Worm (Caenorhabditis elegans) whole organism, young adult: Measurements from ENCODE around the gene srw-19.
"Not testable (repeated sequence)": the region's sequence is repeated elsewhere in the genome, so short reads cannot be mapped to it uniquely, and the experiment has no call there.

Experiments
- B0019.2 ChIP-seq: fragments of 200-800 bp; sonication (Bioruptor generic); conservative IDR thresholded peaks from 2 replicates; pipeline ENCODE4 v1.3.6; 2022; ENCODE audit warnings: missing genetic modification reagents, missing genetic modification characterization, missing compliant biosample characterization
- C17E4.6 ChIP-seq: fragments of 200-800 bp; sonication (Bioruptor generic); IDR thresholded peaks from 2 replicates; pipeline ENCODE4 v1.3.6; 2022; ENCODE audit warnings: missing genetic modification reagents, missing genetic modification characterization, missing compliant biosample characterization
- D2030.7 ChIP-seq: fragments of 200-800 bp; sonication (Bioruptor generic); IDR thresholded peaks from 2 replicates; pipeline ENCODE4 v1.3.6; 2022; ENCODE audit warnings: missing genetic modification reagents, missing genetic modification characterization, missing compliant biosample characterization
- F33H1.4 ChIP-seq: fragments of 200-800 bp; sonication (Bioruptor generic); IDR thresholded peaks from 2 replicates; pipeline ENCODE4 v1.3.6; 2022; ENCODE audit warnings: missing genetic modification reagents, missing genetic modification characterization, missing compliant biosample characterization
- F39B2.1 ChIP-seq: fragments of 200-800 bp; sonication (Bioruptor generic); IDR thresholded peaks from 2 replicates; pipeline ENCODE4 v1.3.6; 2022; ENCODE audit warnings: missing genetic modification reagents, missing genetic modification characterization, missing compliant biosample characterization
- F57A8.1 ChIP-seq: fragments of 200-800 bp; sonication (Bioruptor generic); optimal IDR thresholded peaks from 2 replicates; lab custom pipeline; 2018; ENCODE audit warnings: mild to moderate bottlenecking, missing genetic modification characterization, moderate library complexity, missing compliant biosample characterization
- Y53F4B.3 ChIP-seq: fragments of 200-800 bp; sonication (Bioruptor generic); IDR thresholded peaks from 2 replicates; pipeline ENCODE4 v1.3.6; 2022; ENCODE audit warnings: missing genetic modification reagents, missing genetic modification characterization, missing compliant biosample characterization
- Y53G8AR.9 ChIP-seq: fragments of 200-800 bp; sonication (Bioruptor generic); conservative IDR thresholded peaks from 2 replicates; pipeline ENCODE4 v1.3.6; 2022; ENCODE audit warnings: missing genetic modification reagents, missing genetic modification characterization, missing compliant biosample characterization
- Y56A3A.18 ChIP-seq: fragments of 200-800 bp; sonication (Bioruptor generic); IDR thresholded peaks from 2 replicates; pipeline ENCODE4 v1.3.6; 2022; ENCODE audit warnings: missing genetic modification reagents, missing genetic modification characterization, missing compliant biosample characterization
- Y67H2A.10 ChIP-seq: fragments of 200-800 bp; sonication (Bioruptor generic); conservative IDR thresholded peaks from 2 replicates; pipeline ENCODE4 v1.3.6; 2022; ENCODE audit warnings: missing genetic modification reagents, missing genetic modification characterization, missing compliant biosample characterization
- Y79H2A.3 ChIP-seq: fragments of 200-800 bp; sonication (Bioruptor generic); conservative IDR thresholded peaks from 2 replicates; pipeline ENCODE4 v1.3.6; 2022; ENCODE audit warnings: missing genetic modification reagents, missing genetic modification characterization, missing compliant biosample characterization
- Y95B8A.8 ChIP-seq: fragments of 200-800 bp; sonication (Bioruptor generic); IDR thresholded peaks from 2 replicates; pipeline ENCODE4 v1.3.6; 2022; ENCODE audit warnings: missing genetic modification reagents, missing genetic modification characterization, missing compliant biosample characterization
- aptf-3 ChIP-seq: fragments of 200-800 bp; sonication (Bioruptor generic); IDR thresholded peaks from 2 replicates; pipeline ENCODE4 v1.3.6; 2022; ENCODE audit warnings: missing genetic modification characterization, missing compliant biosample characterization
- attf-6 ChIP-seq: fragments of 200-800 bp; sonication (Bioruptor generic); IDR thresholded peaks from 2 replicates; pipeline ENCODE4 v1.3.6; 2022; ENCODE audit warnings: missing genetic modification reagents, missing genetic modification characterization, missing compliant biosample characterization
- bed-2 ChIP-seq: fragments of 200-800 bp; sonication (Bioruptor generic); IDR thresholded peaks from 2 replicates; pipeline ENCODE4 v1.3.6; 2022; ENCODE audit warnings: missing genetic modification reagents, missing genetic modification characterization, missing compliant biosample characterization
- cebp-1 ChIP-seq, 2 experiments: fragments of 200-800 bp in 1 of 2; sonication (Bioruptor generic) in 1 of 2; sonication (generic microtip) in 1 of 2; IDR thresholded peaks in 1 of 2; optimal IDR thresholded peaks in 1 of 2; 2 replicates each; pipeline versions ENCODE4 v1.3.6 to Lab custom; 2017 to 2022; ENCODE audit warnings: missing compliant biosample characterization in 2 of 2, missing genetic modification characterization in 2 of 2, mild to moderate bottlenecking in 1 of 2, missing genetic modification reagents in 1 of 2, moderate library complexity in 1 of 2
- cebp-2 ChIP-seq: fragments of 200-800 bp; sonication (Bioruptor generic); IDR thresholded peaks from 2 replicates; pipeline ENCODE4 v1.3.6; 2022; ENCODE audit warnings: missing genetic modification characterization, missing compliant biosample characterization
- ceh-100 ChIP-seq: fragments of 200-800 bp; sonication (Bioruptor generic); IDR thresholded peaks from 2 replicates; pipeline ENCODE4 v1.3.6; 2022; ENCODE audit warnings: missing genetic modification reagents, missing genetic modification characterization, missing compliant biosample characterization
- ceh-40 ChIP-seq: fragments of 200-800 bp; sonication (Bioruptor generic); IDR thresholded peaks from 2 replicates; pipeline ENCODE4 v1.3.6; 2022; ENCODE audit warnings: missing genetic modification characterization, missing compliant biosample characterization
- ceh-58 ChIP-seq: fragments of 200-800 bp; sonication (Bioruptor generic); IDR thresholded peaks from 2 replicates; pipeline ENCODE4 v1.3.6; 2022; ENCODE audit warnings: missing genetic modification characterization, missing compliant biosample characterization
- ceh-91 ChIP-seq: fragments of 200-800 bp; sonication (Bioruptor generic); IDR thresholded peaks from 2 replicates; pipeline ENCODE4 v1.3.6; 2022; ENCODE audit warnings: missing genetic modification reagents, missing genetic modification characterization, missing compliant biosample characterization
- dox-1 ChIP-seq: fragments of 200-800 bp; sonication (Bioruptor generic); IDR thresholded peaks from 2 replicates; pipeline ENCODE4 v1.3.6; 2022; ENCODE audit warnings: missing genetic modification reagents, missing genetic modification characterization, missing compliant biosample characterization
- efl-1 ChIP-seq: fragments of 150-350 bp; optimal IDR thresholded peaks from 2 replicates; lab custom pipeline; 2014; ENCODE audit warnings: missing biosample characterization, missing genetic modification reagents, missing genetic modification characterization
- egrh-3 ChIP-seq: fragments of 200-800 bp; sonication (Bioruptor generic); IDR thresholded peaks from 2 replicates; pipeline ENCODE4 v1.3.6; 2022; ENCODE audit warnings: missing genetic modification reagents, missing genetic modification characterization, missing compliant biosample characterization
- ekl-4 ChIP-seq: fragments of 200-800 bp; sonication (Bioruptor generic); IDR thresholded peaks from 2 replicates; pipeline ENCODE4 v1.3.6; 2022; ENCODE audit warnings: missing genetic modification reagents, missing genetic modification characterization, missing compliant biosample characterization
- hmg-1.2 ChIP-seq: fragments of 200-800 bp; sonication (Bioruptor generic); IDR thresholded peaks from 2 replicates; pipeline ENCODE4 v1.3.6; 2022; ENCODE audit warnings: missing genetic modification reagents, missing genetic modification characterization, missing compliant biosample characterization
- hsf-1 ChIP-seq: fragments of 200-800 bp; sonication (Bioruptor generic); IDR thresholded peaks from 2 replicates; pipeline ENCODE4 v1.3.6; 2022; ENCODE audit warnings: missing genetic modification reagents, missing genetic modification characterization, missing compliant biosample characterization
- lin-26 ChIP-seq: fragments of 200-800 bp; sonication (Bioruptor generic); IDR thresholded peaks from 2 replicates; pipeline ENCODE4 v1.3.6; 2022; ENCODE audit warnings: missing genetic modification reagents, missing genetic modification characterization, missing compliant biosample characterization
- lsl-1 ChIP-seq: fragments of 200-800 bp; sonication (Bioruptor generic); optimal IDR thresholded peaks from 2 replicates; lab custom pipeline; 2018; ENCODE audit warnings: mild to moderate bottlenecking, missing genetic modification characterization, moderate library complexity, missing compliant biosample characterization
- madf-3 ChIP-seq: fragments of 200-800 bp; sonication (Bioruptor generic); IDR thresholded peaks from 2 replicates; pipeline ENCODE4 v1.3.6; 2022; ENCODE audit warnings: missing genetic modification reagents, missing genetic modification characterization, missing compliant biosample characterization
- madf-6 ChIP-seq: fragments of 200-800 bp; sonication (Bioruptor generic); IDR thresholded peaks from 2 replicates; pipeline ENCODE4 v1.3.6; 2022; ENCODE audit warnings: missing genetic modification reagents, missing genetic modification characterization, missing compliant biosample characterization
- mel-28 ChIP-seq: sonication (generic microtip); optimal IDR thresholded peaks from 2 replicates; lab custom pipeline; 2016; ENCODE audit warnings: borderline replicate concordance, mild to moderate bottlenecking, missing genetic modification characterization, missing compliant biosample characterization
- nfyb-1 ChIP-seq: fragments of 200-800 bp; sonication (Bioruptor generic); IDR thresholded peaks from 2 replicates; pipeline ENCODE4 v1.3.6; 2022; ENCODE audit warnings: missing genetic modification reagents, missing genetic modification characterization, missing compliant biosample characterization
- pbrm-1 ChIP-seq: fragments of 200-800 bp; sonication (Bioruptor generic); IDR thresholded peaks from 2 replicates; pipeline ENCODE4 v1.3.6; 2022; ENCODE audit warnings: missing genetic modification reagents, missing genetic modification characterization, missing compliant biosample characterization
- rcor-1 ChIP-seq: fragments of 200-800 bp; sonication (Bioruptor generic); IDR thresholded peaks from 2 replicates; pipeline ENCODE4 v1.3.6; 2022; ENCODE audit warnings: missing genetic modification reagents, missing genetic modification characterization, missing compliant biosample characterization
- rpc-1 ChIP-seq, 2 experiments: fragments of 150-350 bp in 1 of 2; sonication (generic microtip) in 1 of 2; optimal IDR thresholded peaks; 2 replicates each; lab custom pipeline; 2014 to 2018; ENCODE audit warnings: missing biosample characterization in 1 of 2, missing genetic modification characterization in 1 of 2, missing genetic modification reagents in 1 of 2, missing genotype in 1 of 2
- sea-2 ChIP-seq: fragments of 200-800 bp; sonication (Bioruptor generic); IDR thresholded peaks from 2 replicates; pipeline ENCODE4 v1.3.6; 2022; ENCODE audit warnings: missing genetic modification characterization, missing compliant biosample characterization
- tbp1 ChIP-seq: fragments of 200-800 bp; sonication (Bioruptor generic); optimal IDR thresholded peaks from 2 replicates; lab custom pipeline; 2018; ENCODE audit warnings: mild to moderate bottlenecking, missing genetic modification characterization, missing compliant biosample characterization
- ztf-25 ChIP-seq: fragments of 200-800 bp; sonication (Bioruptor generic); IDR thresholded peaks from 2 replicates; pipeline ENCODE4 v1.3.6; 2022; ENCODE audit warnings: missing genetic modification reagents, missing genetic modification characterization, missing compliant biosample characterization
- ztf-28 ChIP-seq: fragments of 200-800 bp; sonication (Bioruptor generic); IDR thresholded peaks from 2 replicates; pipeline ENCODE4 v1.3.6; 2022; ENCODE audit warnings: missing genetic modification reagents, missing genetic modification characterization, missing compliant biosample characterization

The srw-19 gene

ce11 chrV:15322653-15323052 is 41.5 kb upstream of the srw-19 start, which contains the start of gene nhr-247:
Gene nhr-247 (plus strand): TSS chrV:15322982.
- TF ChIP-seq efl-1 (GFP tag; lab: Kevin White, UChicago); sea-2 (GFP tag; lab: Robert Waterston, UW); F57A8.1: not testable (repeated sequence)

ce11 chrV:15321912-15322311 is 40.7 kb upstream of the srw-19 start:
- TF ChIP-seq F33H1.4 (GFP tag; lab: Robert Waterston, UW) (peak; percentile 68), ztf-28 (GFP tag; lab: Robert Waterston, UW) (0 out of 2 replicates have a peak, but pooled peaks have one; percentile 7), egrh-3 (GFP tag; lab: Robert Waterston, UW) (peak; percentile 80)
- TF ChIP-seq, all 124 proteins: peak for 3; not testable (repeated sequence) for 121

- peak; percentile 57; the same call in 1 of the 2 replicates for TF ChIP-seq cebp-1 (GFP tag; IDR thresholded peaks at IDR 0.05; lab: Robert Waterston, UW)
- TF ChIP-seq cebp-1, rpc-1 (tag; optimal IDR thresholded peaks at IDR 0.05; lab: Kevin White, UChicago): not testable (repeated sequence)
- peak; percentile 39; the same call in 1 of the 2 replicates for TF ChIP-seq C17E4.6 (GFP tag; lab: Robert Waterston, UW)
- peak; percentile 87 for TF ChIP-seq rcor-1
- peak; percentile 83 for TF ChIP-seq madf-6 (GFP tag; lab: Robert Waterston, UW)
- TF ChIP-seq B0019.2 (GFP tag; lab: Robert Waterston, UW) = peak; percentile 50; the same call in 1 of the 2 replicates
- peak; percentile 93 for TF ChIP-seq madf-3 (GFP tag; lab: Robert Waterston, UW)
- TF ChIP-seq ztf-25 = peak; percentile 42; the same call in 1 of the 2 replicates
- TF ChIP-seq Y53G8AR.9 (GFP tag; lab: Robert Waterston, UW) = peak; percentile 76; the same call in 1 of the 2 replicates
- TF ChIP-seq ekl-4 (GFP tag; lab: Robert Waterston, UW) = peak; percentile 95
- peak; percentile 79 for TF ChIP-seq F39B2.1 (GFP tag; lab: Robert Waterston, UW)
- TF ChIP-seq Y56A3A.18 (GFP tag; lab: Robert Waterston, UW) = peak; percentile 83
- TF ChIP-seq hmg-1.2 = 0 out of 2 replicates have a peak, but pooled peaks have one; percentile 13
- TF ChIP-seq Y95B8A.8 (GFP tag; lab: Robert Waterston, UW) = peak; percentile 87; the same call in 1 of the 2 replicates
- TF ChIP-seq egrh-3 (GFP tag; lab: Robert Waterston, UW) = peak; percentile 96
- TF ChIP-seq dox-1 (GFP tag; lab: Robert Waterston, UW) = peak; percentile 99
- TF ChIP-seq Y53F4B.3 (GFP tag; lab: Robert Waterston, UW) = peak; percentile 69
- TF ChIP-seq ceh-40 (GFP tag; lab: Robert Waterston, UW) = peak; percentile 95
- TF ChIP-seq Y67H2A.10 (GFP tag; lab: Robert Waterston, UW) = 0 out of 2 replicates have a peak, but pooled peaks have one; percentile 47
- peak; percentile 15 for TF ChIP-seq mel-28
- peak; percentile 26 for TF ChIP-seq rpc-1 (optimal IDR thresholded peaks at IDR 0.05; lab: Kevin White, UChicago)
- peak; percentile 23; the same call in 1 of the 2 replicates for TF ChIP-seq F33H1.4 (GFP tag; lab: Robert Waterston, UW)
- peak; percentile 99 for TF ChIP-seq hsf-1 (GFP tag; lab: Robert Waterston, UW)
- TF ChIP-seq Y79H2A.3 (GFP tag; lab: Robert Waterston, UW) = peak; percentile 88
- TF ChIP-seq D2030.7 (GFP tag; lab: Robert Waterston, UW) = peak; percentile 85; the same call in 1 of the 2 replicates
- peak; percentile 73; the same call in 1 of the 2 replicates for TF ChIP-seq ztf-28 (GFP tag; lab: Robert Waterston, UW)
- TF ChIP-seq ceh-58 = peak; percentile 94
- peak; percentile 88 for TF ChIP-seq aptf-3
- peak; percentile 77 for TF ChIP-seq ceh-100 (GFP tag; lab: Robert Waterston, UW)
- TF ChIP-seq pbrm-1 = peak; percentile 87
- TF ChIP-seq ceh-91 (GFP tag; lab: Robert Waterston, UW) = 0 out of 2 replicates have a peak, but pooled peaks have one; percentile 32
- peak; percentile 86 for TF ChIP-seq nfyb-1 (GFP tag; lab: Robert Waterston, UW)
- TF ChIP-seq bed-2 (GFP tag; lab: Robert Waterston, UW) = 0 out of 2 replicates have a peak, but pooled peaks have one; percentile 17
- peak; percentile 83; the same call in 1 of the 2 replicates for TF ChIP-seq lin-26 (GFP tag; lab: Robert Waterston, UW)
- peak; percentile 9 for TF ChIP-seq tbp1 (GFP tag; lab: Kevin White, UChicago)
- TF ChIP-seq lsl-1 = peak; percentile 16
- TF ChIP-seq cebp-2 (GFP tag; lab: Robert Waterston, UW) = 0 out of 2 replicates have a peak, but pooled peaks have one; percentile 22
- peak; percentile 82 for TF ChIP-seq attf-6 (GFP tag; lab: Robert Waterston, UW)
These were observed 39.7 kb upstream of the srw-19 start for ce11 chrV:15320756-15321332.
